Worm (Caenorhabditis elegans): ENCODE results near the gene clec-10.

clec-10 gene

ce11 chrII:372235-372634 is 30.2 kb upstream of the clec-10 start (continued):
- no peak for TF ChIP-seq ztf-7 (tag; optimal IDR thresholded peaks at IDR 0.05)
- TF ChIP-seq zfp-2 (tag; optimal IDR thresholded peaks at IDR 0.05), result no peak
- no peak for TF ChIP-seq tag-97 (GFP tag; IDR thresholded peaks at IDR 0.05)

ce11 chrII:374950-375349 is 27.5 kb upstream of the clec-10 start, which contains the start of gene C03H5.4:
Gene C03H5.4, plus strand, starts transcription at chrII:375250.
- TF ChIP-seq cey-2 (tag; optimal IDR thresholded peaks at IDR 0.05; ENCODE audit: borderline replicate concordance, insufficient read depth) (no peak), ces-1 (GFP tag; optimal IDR thresholded peaks at IDR 0.05) (no peak), nhr-10 (tag; optimal IDR thresholded peaks at IDR 0.05) (no peak), unc-62 (GFP tag; optimal IDR thresholded peaks at IDR 0.05 in 1 of 2) (peak in 1 of 2 experiments; percentile 31), unc-62 (tag; optimal IDR thresholded peaks at IDR 0.05) (no peak), nhr-6 (tag; optimal IDR thresholded peaks at IDR 0.05) (no peak)

- TF ChIP-seq dmd-9 (GFP tag; IDR thresholded peaks at IDR 0.05) (0 out of 2 replicates have a peak, but pooled peaks have one; percentile 21), ztf-7 (tag; optimal IDR thresholded peaks at IDR 0.05) (no peak), aly-2 (tag; optimal IDR thresholded peaks at IDR 0.05) (no peak), nhr-41 (GFP tag; IDR thresholded peaks at IDR 0.05) (no peak), set-16 (GFP tag; IDR thresholded peaks at IDR 0.05) (no peak), lin-13 (GFP tag; optimal IDR thresholded peaks at IDR 0.05) (no peak)
These were observed 24.1 kb upstream of the clec-10 start, which contains the start of gene C03H5.9 for ce11 chrII:378351-378750. Gene C03H5.9, plus strand, starts transcription at chrII:378651.

- no peak for TF ChIP-seq nhr-6 (tag; optimal IDR thresholded peaks at IDR 0.05)
- no peak for TF ChIP-seq madf-5 (GFP tag; IDR thresholded peaks at IDR 0.05)
- TF ChIP-seq ztf-7 (tag; optimal IDR thresholded peaks at IDR 0.05), result no peak
- TF ChIP-seq lin-1 (GFP tag; IDR thresholded peaks at IDR 0.05), result no peak
- TF ChIP-seq ceh-28 (tag; optimal IDR thresholded peaks at IDR 0.05), result no peak
- TF ChIP-seq F49E8.2 (tag; optimal IDR thresholded peaks at IDR 0.05; ENCODE audit: borderline replicate concordance), result no peak
These were observed 22.5 kb upstream of the clec-10 start, which contains the start of gene C03H5.7 for ce11 chrII:379935-380334. Gene C03H5.7, plus strand, starts transcription at chrII:380235.

ce11 chrII:385258-385657 is 17.2 kb upstream of the clec-10 start, which contains the start of gene C03H5.5:
Gene C03H5.5, minus strand, starts transcription at chrII:385358.
- peak; percentile 6 for TF ChIP-seq aha-1 (tag)
- TF ChIP-seq hif-1 (tag; optimal IDR thresholded peaks at IDR 0.05), result no peak
- no peak for TF ChIP-seq pqm-1 (tag; optimal IDR thresholded peaks at IDR 0.05)
- TF ChIP-seq dpl-1 (GFP tag; optimal IDR thresholded peaks at IDR 0.05), result no peak
- TF ChIP-seq madf-5 (GFP tag; IDR thresholded peaks at IDR 0.05), result no peak
- no peak for TF ChIP-seq daf-12 (tag; optimal IDR thresholded peaks at IDR 0.05)

- TF ChIP-seq dpl-1 (GFP tag; optimal IDR thresholded peaks at IDR 0.05) (peak; percentile 94), mep-1 (tag; optimal IDR thresholded peaks at IDR 0.05) (no peak), Y48G9A.11 (GFP tag; IDR thresholded peaks at IDR 0.05) (no peak), ztf-7 (tag; optimal IDR thresholded peaks at IDR 0.05) (no peak), aha-1 (tag) (peak; percentile 19), set-16 (GFP tag; IDR thresholded peaks at IDR 0.05) (no peak), unc-62 (GFP tag; optimal IDR thresholded peaks at IDR 0.05 in 1 of 2) (no peak), unc-62 (tag; optimal IDR thresholded peaks at IDR 0.05) (no peak), mes-2 (tag; optimal IDR thresholded peaks at IDR 0.05; ENCODE audit: poor library complexity, severe bottlenecking) (peak; percentile 58), ces-1 (GFP tag; optimal IDR thresholded peaks at IDR 0.05) (no peak)
These were observed 16.5 kb upstream of the clec-10 start, which contains the start of gene C03H5.3 for ce11 chrII:385957-386356. Gene C03H5.3, plus strand, starts transcription at chrII:386088.

- TF ChIP-seq lin-13 (GFP tag; optimal IDR thresholded peaks at IDR 0.05) (no peak), ZK546.5 (tag; optimal IDR thresholded peaks at IDR 0.05) (no peak), lin-38 (GFP tag; IDR thresholded peaks at IDR 0.05) (0 out of 2 replicates have a peak, but pooled peaks have one; percentile 15), ama-1 (optimal IDR thresholded peaks at IDR 0.05) (peak; percentile 53), mep-1 (tag; optimal IDR thresholded peaks at IDR 0.05) (no peak), aha-1 (tag) (peak; percentile 37), hif-1 (tag; optimal IDR thresholded peaks at IDR 0.05) (peak in 1 of 2 experiments; percentile 8), daf-16 (GFP tag; optimal IDR thresholded peaks at IDR 0.05) (no peak), daf-16 (tag; optimal IDR thresholded peaks at IDR 0.05) (peak; percentile 76), nhr-11 (tag; optimal IDR thresholded peaks at IDR 0.05) (no peak), mxl-3 (GFP tag; optimal IDR thresholded peaks at IDR 0.05) (no peak), zip-11 (GFP tag; IDR thresholded peaks at IDR 0.05) (no peak)
These were observed 14.6 kb upstream of the clec-10 start for ce11 chrII:387844-388355.
